Comparison of ENCODE assay signal across 2 worm cellular contexts in genomic region chrIV:6460596-6460995, ce11.
TF ChIP-seq lines count a peak whose summit lies in the region.

No protein-coding gene starts in this region.

TF ChIP-seq in whole organism, L4 larva, 104 proteins besides CTCF, POLR2A, EP300 and RAD21:
- TF ChIP-seq ceh-20 (GFP tag; IDR thresholded peaks at IDR 0.05; lab: Robert Waterston, UW): no peak
- TF ChIP-seq snpc-1.2 (GFP tag; IDR thresholded peaks at IDR 0.05; lab: Robert Waterston, UW): peak; percentile 87

TF ChIP-seq in whole organism, young adult, 124 proteins besides CTCF, POLR2A, EP300 and RAD21:
- no peak for TF ChIP-seq mes-4 (tag; optimal IDR thresholded peaks at IDR 0.05; lab: Kevin White, UChicago)
- TF ChIP-seq attf-6 (GFP tag; IDR thresholded peaks at IDR 0.05; lab: Robert Waterston, UW): peak; percentile 57; the same call in 1 of the 2 replicates
- no peak for TF ChIP-seq pha-4 (tag; optimal IDR thresholded peaks at IDR 0.05; lab: Kevin White, UChicago)
- peak; percentile 69 for TF ChIP-seq snpc-4 (GFP tag; optimal IDR thresholded peaks at IDR 0.05; lab: Kevin White, UChicago)
- TF ChIP-seq snpc-4 (tag; optimal IDR thresholded peaks at IDR 0.05; lab: Kevin White, UChicago): peak; percentile 66 to 77 (median 73)
- no peak for TF ChIP-seq attf-5 (GFP tag; optimal IDR thresholded peaks at IDR 0.05; lab: Kevin White, UChicago)
- TF ChIP-seq snpc-1.1 (tag; optimal IDR thresholded peaks at IDR 0.05; lab: Kevin White, UChicago; ENCODE audit: insufficient read depth): peak; percentile 79
- TF ChIP-seq unc-62 (GFP tag; optimal IDR thresholded peaks at IDR 0.05; lab: Kevin White, UChicago): no peak

Comparison
In these comparisons a context has a peak if more than half of its experiments do, and no peak if none do; other contexts are left out.
1. Of the 7 proteins assayed by ChIP-seq in both whole organism, young adult and whole organism, L4 larva: peak only in whole organism, young adult: snpc-4; only in whole organism, L4 larva: none; in both: none; in neither: 6.